Worm (Caenorhabditis elegans): ENCODE data around the gene ncr-2.

DNA sequence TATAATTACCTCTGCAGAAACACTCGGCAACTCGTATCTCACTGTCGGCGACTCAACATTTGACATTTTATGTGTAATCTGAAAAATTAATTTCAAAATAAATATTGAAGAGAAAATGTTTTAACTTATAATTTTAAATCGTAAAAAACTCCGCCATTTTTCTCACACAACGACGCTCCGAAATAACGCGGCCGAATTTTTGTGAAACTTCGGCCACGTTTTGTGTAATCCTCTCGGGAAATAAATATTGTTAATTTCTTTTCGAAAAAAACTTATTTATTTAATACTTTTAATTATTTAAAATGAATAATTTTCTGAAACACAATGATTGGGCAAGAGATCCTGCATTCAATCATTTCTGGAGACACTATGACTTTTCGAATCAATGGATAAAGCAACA lies 49.2 kb downstream of the ncr-2 start, which contains the start of the genes F10E9.7 and F10E9.5:
- TF ChIP-seq sem-2 (GFP tag; optimal IDR thresholded peaks at IDR 0.05) (no peak), pha-4 (tag; optimal IDR thresholded peaks at IDR 0.05) (no peak), nhr-28 (tag; optimal IDR thresholded peaks at IDR 0.05) (no peak), ces-1 (GFP tag; optimal IDR thresholded peaks at IDR 0.05) (peak; percentile 70)
